Worm (Caenorhabditis elegans) whole organism, midembryonic: ENCODE measurements around the gene lin-38.

ENCODE experiments used
- cog-1 ChIP-seq: sonication (generic microtip); optimal IDR thresholded peaks from 2 replicates; lab custom pipeline; 2016; ENCODE audit warnings: missing genetic modification characterization, missing compliant biosample characterization
- flt-1 ChIP-seq: fragments of 200-800 bp; sonication (Bioruptor generic); IDR thresholded peaks from 2 replicates; pipeline ENCODE4 v1.3.6; 2022; ENCODE audit warnings: missing genetic modification characterization, missing compliant biosample characterization
- klf-2 ChIP-seq: fragments of 200-800 bp; sonication (Bioruptor generic); conservative IDR thresholded peaks from 2 replicates; pipeline ENCODE4 v1.3.6; 2022; ENCODE audit warnings: missing genetic modification reagents, missing genetic modification characterization, missing compliant biosample characterization
- med-1 ChIP-seq: sonication (generic microtip); optimal IDR thresholded peaks from 2 replicates; lab custom pipeline; 2017; ENCODE audit warnings: missing genetic modification characterization, mild to moderate bottlenecking, missing compliant biosample characterization, antibody characterized with exemption, missing genetic modification reagents; ENCODE audit not compliant: insufficient read depth

DNA sequence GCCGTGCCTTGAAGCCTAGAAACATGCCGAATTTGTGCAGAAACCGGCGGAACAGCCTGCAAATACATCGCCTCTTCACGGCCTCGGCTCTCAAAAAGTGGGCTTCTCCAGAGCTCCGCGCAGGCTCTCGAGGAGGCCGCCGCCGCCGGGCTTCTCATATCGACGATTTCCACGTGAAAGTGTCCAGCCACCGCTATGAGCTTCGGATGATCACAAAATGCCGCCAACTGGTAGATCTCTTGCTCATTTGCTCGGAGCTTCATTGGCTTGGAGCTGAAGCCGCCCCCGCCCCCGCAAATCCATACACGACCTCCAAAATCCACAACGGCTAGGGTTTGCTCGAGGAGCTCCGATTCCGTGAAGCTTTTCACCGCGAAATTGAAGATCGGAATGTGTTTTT, 15.2 kb upstream of the lin-38 start:
- TF ChIP-seq flt-1 = no peak
- no peak for TF ChIP-seq klf-2 (GFP tag; lab: Robert Waterston, UW)
- TF ChIP-seq cog-1 (tag; lab: Kevin White, UChicago) = no peak
- no peak for TF ChIP-seq med-1 (GFP tag; lab: Kevin White, UChicago)
